Worm (Caenorhabditis elegans) whole organism, young adult: ENCODE results near the gene F26D2.14.

Experiments used
- T07F8.4 ChIP-seq: sonication (generic microtip); optimal IDR thresholded peaks from 2 replicates; lab custom pipeline; 2016; ENCODE audit warnings: mild to moderate bottlenecking, missing genetic modification characterization, moderate library complexity, missing compliant biosample characterization
- egl-18 ChIP-seq: fragments of 200-800 bp; sonication (Bioruptor generic); IDR thresholded peaks from 2 replicates; pipeline ENCODE4 v1.3.6; 2022; ENCODE audit warnings: missing genetic modification reagents, missing genetic modification characterization, missing compliant biosample characterization
- lsy-27 ChIP-seq: sonication (generic microtip); optimal IDR thresholded peaks from 2 replicates; lab custom pipeline; 2017; ENCODE audit warnings: missing genetic modification characterization, mild to moderate bottlenecking, missing compliant biosample characterization, antibody characterized with exemption, missing genotype, borderline replicate concordance; ENCODE audit not compliant: insufficient read depth
- nfyb-1 ChIP-seq: fragments of 200-800 bp; sonication (Bioruptor generic); IDR thresholded peaks from 2 replicates; pipeline ENCODE4 v1.3.6; 2022; ENCODE audit warnings: missing genetic modification reagents, missing genetic modification characterization, missing compliant biosample characterization

DNA sequence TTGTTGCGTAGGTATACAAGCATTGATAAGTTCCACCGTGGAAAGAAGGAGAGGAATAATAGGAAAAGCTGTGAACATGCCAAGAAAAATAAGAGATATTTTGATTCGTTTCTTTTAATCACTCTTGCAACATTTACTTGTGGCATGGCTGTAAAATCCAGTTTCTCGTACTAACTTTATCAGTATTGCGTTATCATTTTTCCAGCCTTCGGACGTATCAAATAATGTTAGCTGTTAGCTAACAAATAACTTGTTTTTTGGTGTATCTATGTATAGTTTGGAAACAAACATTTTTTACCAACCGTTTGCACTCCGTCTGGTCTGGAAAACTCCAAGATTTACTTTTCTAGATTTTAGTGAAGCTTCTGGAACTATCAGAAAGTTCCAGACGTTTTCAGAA, 2.2 kb upstream of the F26D2.14 start, which contains the start of gene clec-234:
- TF ChIP-seq nfyb-1, result no peak
- no peak for TF ChIP-seq egl-18 (GFP tag; lab: Robert Waterston, UW)
- TF ChIP-seq lsy-27 (tag; lab: Kevin White, UChicago), result no peak
- no peak for TF ChIP-seq T07F8.4 (tag; lab: Kevin White, UChicago)
